Worm (Caenorhabditis elegans) whole organism, L3 larva: Measurements from ENCODE around the gene H37A05.2.

ENCODE experiments used
- ZK546.5 ChIP-seq: sonication (generic microtip); optimal IDR thresholded peaks from 2 replicates; lab custom pipeline; 2017; ENCODE audit warnings: missing biosample characterization, missing genetic modification characterization
- ama-1 ChIP-seq: fragments of 150-350 bp; optimal IDR thresholded peaks from 2 replicates; lab custom pipeline; 2018
- ceh-82 ChIP-seq: fragments of 150-350 bp; optimal IDR thresholded peaks from 2 replicates; lab custom pipeline; 2014; ENCODE audit warnings: missing biosample characterization, missing genetic modification characterization
- ceh-9 ChIP-seq: sonication (generic microtip); optimal IDR thresholded peaks from 2 replicates; lab custom pipeline; 2018; ENCODE audit warnings: missing biosample characterization, missing genetic modification characterization
- egl-27 ChIP-seq: sonication (generic microtip); optimal IDR thresholded peaks from 4 replicates; lab custom pipeline; 2017; ENCODE audit warnings: missing biosample characterization, missing genetic modification reagents, missing genetic modification characterization
- nhr-11 ChIP-seq: fragments of 150-350 bp; optimal IDR thresholded peaks from 2 replicates; lab custom pipeline; 2014; ENCODE audit warnings: missing biosample characterization, missing genetic modification characterization
- pqm-1 ChIP-seq: fragments of 150-350 bp; optimal IDR thresholded peaks from 2 replicates; lab custom pipeline; 2017; ENCODE audit warnings: missing biosample characterization, missing genetic modification characterization, inconsistent platforms
- tbx-2 ChIP-seq: sonication (generic microtip); optimal IDR thresholded peaks from 2 replicates; lab custom pipeline; 2016; ENCODE audit warnings: mild to moderate bottlenecking, missing genetic modification characterization, missing compliant biosample characterization
- ztf-11 ChIP-seq: fragments of 150-350 bp; optimal IDR thresholded peaks from 2 replicates; lab custom pipeline; 2014; ENCODE audit warnings: missing biosample characterization, missing genetic modification characterization

DNA sequence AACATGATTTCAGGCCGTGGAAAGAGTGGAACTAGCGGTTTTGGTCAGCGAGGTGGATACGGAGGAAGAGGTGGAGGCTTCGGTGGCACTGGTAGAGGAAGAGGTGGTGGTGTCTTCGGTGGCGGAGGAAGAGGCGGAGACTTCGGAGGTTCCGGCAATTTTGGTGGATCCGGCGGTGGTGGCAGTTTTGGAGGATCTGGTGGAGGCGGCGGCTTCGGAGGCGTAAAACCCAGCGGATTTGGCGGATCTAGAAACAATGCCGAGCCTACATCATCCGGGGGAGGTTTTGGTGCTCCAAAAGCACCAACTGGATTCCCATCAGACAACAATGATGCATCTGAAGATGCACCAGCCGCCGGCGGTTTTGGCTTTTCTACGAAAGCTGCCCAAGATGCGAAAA, 34.3 kb upstream of the H37A05.2 start:
- TF ChIP-seq egl-27 (tag; lab: Kevin White, UChicago) (no peak), ama-1 (lab: Kevin White, UChicago) (no peak), tbx-2 (tag; lab: Kevin White, UChicago) (no peak), pqm-1 (tag; lab: Kevin White, UChicago) (no peak), ztf-11 (tag; lab: Kevin White, UChicago) (no peak), nhr-11 (no peak), ceh-9 (tag; lab: Kevin White, UChicago) (no peak), ZK546.5 (no peak), ceh-82 (no peak)
